Worm (Caenorhabditis elegans): ENCODE measurements around the gene ubq-1.

The ubq-1 gene

ce11 chrIII:5938790-5939452 lies 1.1 kb upstream of the ubq-1 start:
- TF ChIP-seq zip-8 (tag; optimal IDR thresholded peaks at IDR 0.05) (peak; percentile 71), ztf-11 (tag; optimal IDR thresholded peaks at IDR 0.05) (no peak)

- no peak for TF ChIP-seq flh-1 (GFP tag; optimal IDR thresholded peaks at IDR 0.05)
- peak; percentile 79 for TF ChIP-seq unc-120 (tag; optimal IDR thresholded peaks at IDR 0.05; ENCODE audit: poor library complexity, severe bottlenecking)
- peak; percentile 19 for TF ChIP-seq lsy-2 (tag; optimal IDR thresholded peaks at IDR 0.05)
- TF ChIP-seq elt-3 (tag; optimal IDR thresholded peaks at IDR 0.05) = no peak
- TF ChIP-seq sptf-1 (tag; optimal IDR thresholded peaks at IDR 0.05) = no peak
- no peak for TF ChIP-seq mls-2 (tag; optimal IDR thresholded peaks at IDR 0.05)
- TF ChIP-seq sem-2 (GFP tag; optimal IDR thresholded peaks at IDR 0.05) = no peak
- TF ChIP-seq lin-32 (GFP tag; optimal IDR thresholded peaks at IDR 0.05) = peak; percentile 46
- TF ChIP-seq unc-39 (tag; optimal IDR thresholded peaks at IDR 0.05) = no peak
- TF ChIP-seq ceh-39 (tag; optimal IDR thresholded peaks at IDR 0.05) = peak; percentile 61
- TF ChIP-seq bed-3 (GFP tag; optimal IDR thresholded peaks at IDR 0.05) = no peak
- TF ChIP-seq nhr-76 (tag; optimal IDR thresholded peaks at IDR 0.05) = no peak
- TF ChIP-seq cnd-1 (tag; optimal IDR thresholded peaks at IDR 0.05) = no peak
- no peak for TF ChIP-seq ceh-83 (GFP tag; optimal IDR thresholded peaks at IDR 0.05)
- TF ChIP-seq nhr-2 (tag; optimal IDR thresholded peaks at IDR 0.05) = no peak
- TF ChIP-seq zip-8 (tag; optimal IDR thresholded peaks at IDR 0.05) = no peak
- TF ChIP-seq tbx-8 (GFP tag; optimal IDR thresholded peaks at IDR 0.05) = no peak
- TF ChIP-seq mep-1 (tag; optimal IDR thresholded peaks at IDR 0.05) = peak; percentile 45
- peak; percentile 13 for TF ChIP-seq ces-1 (GFP tag; optimal IDR thresholded peaks at IDR 0.05)
- no peak for TF ChIP-seq blmp-1 (tag; optimal IDR thresholded peaks at IDR 0.05)
- TF ChIP-seq nhr-237 (tag; optimal IDR thresholded peaks at IDR 0.05) = no peak
- no peak for TF ChIP-seq nhr-28 (tag; optimal IDR thresholded peaks at IDR 0.05)
- no peak for TF ChIP-seq drap-1 (GFP tag; optimal IDR thresholded peaks at IDR 0.05)
- no peak for TF ChIP-seq ztf-11 (tag; optimal IDR thresholded peaks at IDR 0.05)
- TF ChIP-seq elt-1 (tag; optimal IDR thresholded peaks at IDR 0.05; ENCODE audit: borderline replicate concordance, insufficient read depth) = no peak
- TF ChIP-seq unc-62 (GFP tag; optimal IDR thresholded peaks at IDR 0.05) = peak; percentile 30
- TF ChIP-seq hlh-1 (tag; optimal IDR thresholded peaks at IDR 0.05) = peak; percentile 14
- TF ChIP-seq pha-4 (tag; optimal IDR thresholded peaks at IDR 0.05) = no peak
- no peak for TF ChIP-seq ceh-43 (GFP tag; optimal IDR thresholded peaks at IDR 0.05)
- TF ChIP-seq snpc-4 (tag; optimal IDR thresholded peaks at IDR 0.05) = no peak
These were observed 496 bp downstream of the ubq-1 start for ce11 chrIII:5940525-5940974.

ce11 chrIII:5942104-5942503 lies 2.0 kb downstream of the ubq-1 start:
- TF ChIP-seq blmp-1 (tag; optimal IDR thresholded peaks at IDR 0.05) = no peak
- no peak for TF ChIP-seq hlh-1 (tag; optimal IDR thresholded peaks at IDR 0.05)
- peak; percentile 84 for TF ChIP-seq elt-1 (tag; optimal IDR thresholded peaks at IDR 0.05; ENCODE audit: borderline replicate concordance, insufficient read depth)
- TF ChIP-seq ztf-11 (tag; optimal IDR thresholded peaks at IDR 0.05) = no peak
- TF ChIP-seq ham-2 (GFP tag; optimal IDR thresholded peaks at IDR 0.05) = peak; percentile 42

ce11 chrIII:5943368-5944180 lies 3.5 kb downstream of the ubq-1 start:
- TF ChIP-seq ceh-83 (GFP tag; optimal IDR thresholded peaks at IDR 0.05) = peak; percentile 78
- TF ChIP-seq lin-32 (GFP tag; optimal IDR thresholded peaks at IDR 0.05) = peak; percentile 3
- TF ChIP-seq sem-2 (GFP tag; optimal IDR thresholded peaks at IDR 0.05) = no peak

- TF ChIP-seq mab-5 (tag; optimal IDR thresholded peaks at IDR 0.05) = no peak
- TF ChIP-seq lsy-2 (tag; optimal IDR thresholded peaks at IDR 0.05) = no peak
- no peak for TF ChIP-seq mls-2 (tag; optimal IDR thresholded peaks at IDR 0.05)
- no peak for TF ChIP-seq nhr-237 (tag; optimal IDR thresholded peaks at IDR 0.05)
These were observed 5.8 kb downstream of the ubq-1 start, which contains the start of gene F25B5.5 for ce11 chrIII:5945865-5946264. Gene F25B5.5 (minus strand): TSS chrIII:5946124.
